Fruit fly (Drosophila melanogaster): Measurements from ENCODE around the gene CCAP.

CCAP gene

DNA sequence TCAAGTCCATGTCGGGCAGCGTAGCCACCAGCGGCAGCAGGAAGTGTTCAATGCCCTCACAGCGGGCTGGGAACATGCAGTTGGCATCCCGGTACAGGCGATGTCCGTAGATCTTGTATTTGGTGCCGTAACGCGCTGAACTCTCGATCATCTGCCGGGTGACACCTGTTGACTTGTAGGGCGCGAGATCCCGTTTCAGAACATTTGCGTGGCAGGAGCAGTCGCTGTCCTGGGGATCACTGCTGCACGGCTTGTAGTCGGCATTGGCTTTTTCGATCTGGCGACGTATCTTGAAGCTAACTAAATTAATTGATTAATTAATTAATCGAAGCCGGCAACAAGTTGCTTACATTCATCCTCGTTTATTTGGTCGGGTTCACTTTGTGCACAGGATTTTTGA is 48.2 kb upstream of the CCAP start:
- no peak for TF ChIP-seq Hr78 (GFP tag; optimal IDR thresholded peaks at IDR 0.05)
- TF ChIP-seq sv (GFP tag; optimal IDR thresholded peaks at IDR 0.05) = no peak
- TF ChIP-seq Hnf4 (GFP tag; optimal IDR thresholded peaks at IDR 0.05) = no peak
- TF ChIP-seq HLH106 (tag; optimal IDR thresholded peaks at IDR 0.05) = no peak
- no peak for TF ChIP-seq jim (GFP tag; optimal IDR thresholded peaks at IDR 0.05)
- TF ChIP-seq dl (GFP tag; optimal IDR thresholded peaks at IDR 0.05; ENCODE audit: insufficient read depth in 1 of 2, partially characterized antibody in 2 of 2) = no peak
- TF ChIP-seq Vsx2 (GFP tag; optimal IDR thresholded peaks at IDR 0.05; ENCODE audit: partially characterized antibody) = no peak

DNA sequence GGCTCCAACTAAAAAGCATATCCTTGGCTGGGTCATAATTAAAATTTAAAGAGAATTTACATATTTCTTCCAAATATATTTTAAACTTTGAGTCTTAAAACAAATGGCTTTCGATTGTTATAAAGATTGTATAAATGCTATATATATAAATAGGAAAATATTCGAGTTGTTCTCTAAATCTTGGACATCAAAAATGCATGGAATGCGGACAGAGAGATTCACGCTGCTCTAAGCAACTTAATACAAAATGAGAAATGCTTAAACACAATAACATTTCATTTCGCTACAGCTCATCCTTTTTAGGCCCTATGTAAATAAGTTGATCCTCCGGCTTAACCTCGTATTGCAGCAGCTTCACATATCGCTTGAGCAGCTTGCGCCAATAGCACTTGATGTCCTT is 47.1 kb upstream of the CCAP start, which contains the start of gene CG31139:
Gene CG31139, minus strand, starts transcription at position 101 of the 400 bp plus-strand sequence.
- no peak for TF ChIP-seq Vsx2 (GFP tag; optimal IDR thresholded peaks at IDR 0.05; ENCODE audit: partially characterized antibody)
- TF ChIP-seq CG32264 (GFP tag; optimal IDR thresholded peaks at IDR 0.05) = no peak
- TF ChIP-seq pan (optimal IDR thresholded peaks at IDR 0.05) = no peak
- no peak for TF ChIP-seq rgr (GFP tag; optimal IDR thresholded peaks at IDR 0.05)
- no peak for TF ChIP-seq Mio (GFP tag; optimal IDR thresholded peaks at IDR 0.05)
- no peak for TF ChIP-seq Hr83 (GFP tag; optimal IDR thresholded peaks at IDR 0.05; ENCODE audit: poor library complexity, severe bottlenecking)

dm6 chr3R:22747423-22748090 is 45.7 kb upstream of the CCAP start, which contains the start of gene CG17141:
TSS of gene CG17141 (minus strand) at chr3R:22747599.
- TF ChIP-seq CG9705 (GFP tag; optimal IDR thresholded peaks at IDR 0.05) (no peak), Hr83 (GFP tag; optimal IDR thresholded peaks at IDR 0.05; ENCODE audit: poor library complexity, severe bottlenecking) (peak; percentile 35), dsf (GFP tag; optimal IDR thresholded peaks at IDR 0.05; ENCODE audit: borderline replicate concordance) (no peak), Dif (GFP tag; optimal IDR thresholded peaks at IDR 0.05; ENCODE audit: partially characterized antibody) (peak; percentile 26), Jra (GFP tag; optimal IDR thresholded peaks at IDR 0.05) (no peak)

DNA sequence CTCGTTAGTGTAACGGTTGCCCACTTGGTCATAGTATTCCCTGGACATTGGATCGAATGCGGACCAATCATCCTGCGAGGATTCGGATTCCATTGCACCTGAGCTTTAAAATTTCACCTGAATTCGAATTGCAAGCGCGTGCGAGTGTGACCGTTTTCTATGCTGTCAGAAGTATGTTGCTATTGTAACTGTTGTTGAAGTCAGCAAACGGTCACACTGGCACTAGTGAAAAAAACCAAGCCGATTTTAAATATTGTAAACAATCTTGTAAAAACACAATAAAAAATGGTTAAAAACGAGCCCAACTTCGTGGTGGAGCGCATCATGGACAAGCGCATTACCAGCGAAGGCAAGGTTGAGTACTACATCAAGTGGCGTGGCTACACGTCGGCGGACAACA is 43.5 kb upstream of the CCAP start, which contains the start of the genes vret and HP1c:
Gene vret, minus strand, starts transcription at position 150 of the 400 bp plus-strand sequence.
Gene HP1c, plus strand, starts transcription at position 189 of the 400 bp plus-strand sequence.
- TF ChIP-seq lola (GFP tag; optimal IDR thresholded peaks at IDR 0.05) (no peak), Rel (GFP tag; optimal IDR thresholded peaks at IDR 0.05) (no peak), Rel (tag; optimal IDR thresholded peaks at IDR 0.05) (peak; percentile 37)

DNA sequence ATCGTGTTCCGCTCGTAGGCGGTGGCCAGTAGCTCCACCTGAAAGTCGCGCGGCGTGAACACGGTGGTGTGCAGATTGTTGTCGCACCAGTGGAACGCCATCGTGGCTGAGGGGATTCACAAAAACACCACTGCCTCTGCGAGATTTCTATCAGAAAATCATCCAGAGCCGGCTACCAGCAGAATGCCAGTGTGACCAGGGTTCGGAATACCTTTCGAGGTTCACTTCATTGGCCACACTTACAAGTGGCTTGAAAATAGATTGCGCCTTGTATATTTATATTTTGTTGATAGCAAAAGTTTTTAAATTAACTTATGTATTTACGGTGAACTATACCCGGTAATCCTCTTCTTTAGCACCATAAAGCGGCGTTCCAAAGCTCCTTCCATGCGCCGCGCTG is 39.0 kb upstream of the CCAP start, which contains the start of the genes Dcr-1 and CG6985:
Gene Dcr-1, minus strand, starts transcription at position 162 of the 400 bp plus-strand sequence.
Gene CG6985, plus strand, starts transcription at position 221 of the 400 bp plus-strand sequence.
- TF ChIP-seq foxo (GFP tag; optimal IDR thresholded peaks at IDR 0.05) (no peak), Rel (GFP tag; optimal IDR thresholded peaks at IDR 0.05) (no peak), Rel (tag; optimal IDR thresholded peaks at IDR 0.05) (peak; percentile 91)

dm6 chr3R:22733751-22734150 is 31.9 kb upstream of the CCAP start, which contains the start of gene Takl2:
TSS of gene Takl2 (minus strand) at chr3R:22733851.
- TF ChIP-seq dl (GFP tag; optimal IDR thresholded peaks at IDR 0.05; ENCODE audit: insufficient read depth in 1 of 2, partially characterized antibody in 2 of 2) = no peak
- no peak for TF ChIP-seq rgr (GFP tag; optimal IDR thresholded peaks at IDR 0.05)
- no peak for TF ChIP-seq h (GFP tag; optimal IDR thresholded peaks at IDR 0.05)
- TF ChIP-seq CrebA (GFP tag; optimal IDR thresholded peaks at IDR 0.05; ENCODE audit: borderline replicate concordance) = no peak
- TF ChIP-seq brk (GFP tag; optimal IDR thresholded peaks at IDR 0.05) = no peak
- TF ChIP-seq Sp1 (GFP tag; optimal IDR thresholded peaks at IDR 0.05) = no peak
- no peak for TF ChIP-seq Myc (optimal IDR thresholded peaks at IDR 0.05)
- TF ChIP-seq tai (GFP tag; optimal IDR thresholded peaks at IDR 0.05) = no peak
- no peak for TF ChIP-seq Vsx2 (GFP tag; optimal IDR thresholded peaks at IDR 0.05; ENCODE audit: partially characterized antibody)

dm6 chr3R:22732995-22733394 is 31.1 kb upstream of the CCAP start:
- no peak for TF ChIP-seq sv (GFP tag; optimal IDR thresholded peaks at IDR 0.05)
- TF ChIP-seq CrebA (GFP tag; optimal IDR thresholded peaks at IDR 0.05; ENCODE audit: borderline replicate concordance) = no peak
- TF ChIP-seq tai (GFP tag; optimal IDR thresholded peaks at IDR 0.05) = no peak
- no peak for TF ChIP-seq Hnf4 (GFP tag; optimal IDR thresholded peaks at IDR 0.05)
- no peak for TF ChIP-seq ey (GFP tag; optimal IDR thresholded peaks at IDR 0.05)
- TF ChIP-seq fru (GFP tag; optimal IDR thresholded peaks at IDR 0.05) = no peak
- TF ChIP-seq br (GFP tag; optimal IDR thresholded peaks at IDR 0.05) = no peak
- TF ChIP-seq brk (GFP tag; optimal IDR thresholded peaks at IDR 0.05) = no peak
- no peak for TF ChIP-seq Dif (GFP tag; optimal IDR thresholded peaks at IDR 0.05; ENCODE audit: partially characterized antibody)
- TF ChIP-seq psq (GFP tag; optimal IDR thresholded peaks at IDR 0.05) = no peak
- TF ChIP-seq Abd-B (GFP tag; optimal IDR thresholded peaks at IDR 0.05) = no peak
- TF ChIP-seq CG9705 (GFP tag; optimal IDR thresholded peaks at IDR 0.05) = no peak
- TF ChIP-seq dmrt93B (GFP tag; optimal IDR thresholded peaks at IDR 0.05) = no peak
- no peak for TF ChIP-seq Myc (optimal IDR thresholded peaks at IDR 0.05)
- no peak for TF ChIP-seq pan (optimal IDR thresholded peaks at IDR 0.05)
- TF ChIP-seq usp (GFP tag; optimal IDR thresholded peaks at IDR 0.05) = no peak
- TF ChIP-seq HLH106 (tag; optimal IDR thresholded peaks at IDR 0.05) = no peak
- no peak for TF ChIP-seq Sp1 (GFP tag; optimal IDR thresholded peaks at IDR 0.05)
- no peak for TF ChIP-seq lola (GFP tag; optimal IDR thresholded peaks at IDR 0.05)
